Fruit fly (Drosophila melanogaster): Measurements from ENCODE around the gene CG11878.
A peak's percentile ranks its signal among the peaks of the same experiment; 100 is the strongest.

CG11878 gene

dm6 chr3R:25273537-25273936, at the start of gene CG11878:
TSS of gene CG11878 (plus strand) at chr3R:25273837.
- TF ChIP-seq CG17801 (GFP tag; optimal IDR thresholded peaks at IDR 0.05; ENCODE audit: partially characterized antibody), result no peak

- no peak for TF ChIP-seq CG17801 (GFP tag; optimal IDR thresholded peaks at IDR 0.05; ENCODE audit: partially characterized antibody)
Observed at dm6 chr3R:25225483-25225882, 48.2 kb upstream of the CG11878 start.

dm6 chr3R:25232271-25232989, 41.2 kb upstream of the CG11878 start, which contains the start of gene Cad96Cb:
TSS of gene Cad96Cb (minus strand) at chr3R:25232321.
- peak; percentile 6 for TF ChIP-seq CG17801 (GFP tag; optimal IDR thresholded peaks at IDR 0.05; ENCODE audit: partially characterized antibody)

dm6 chr3R:25235362-25235761, 38.3 kb upstream of the CG11878 start, which contains the start of gene Sil1:
TSS of gene Sil1 (minus strand) at chr3R:25235529.
- TF ChIP-seq CG17801 (GFP tag; optimal IDR thresholded peaks at IDR 0.05; ENCODE audit: partially characterized antibody), result peak; percentile 29

dm6 chr3R:25236121-25236520, 37.5 kb upstream of the CG11878 start:
- TF ChIP-seq CG17801 (GFP tag; optimal IDR thresholded peaks at IDR 0.05; ENCODE audit: partially characterized antibody), result no peak

- TF ChIP-seq CG17801 (GFP tag; optimal IDR thresholded peaks at IDR 0.05; ENCODE audit: partially characterized antibody), result no peak
Observed at dm6 chr3R:25237314-25237713, 36.3 kb upstream of the CG11878 start, which contains the start of gene Jhbp7. TSS of gene Jhbp7 (plus strand) at chr3R:25237614.

- TF ChIP-seq CG17801 (GFP tag; optimal IDR thresholded peaks at IDR 0.05; ENCODE audit: partially characterized antibody), result no peak
Observed at dm6 chr3R:25238771-25239700, 34.6 kb upstream of the CG11878 start.

- no peak for TF ChIP-seq CG17801 (GFP tag; optimal IDR thresholded peaks at IDR 0.05; ENCODE audit: partially characterized antibody)
Observed at dm6 chr3R:25239880-25240279, 33.8 kb upstream of the CG11878 start, which contains the start of gene to. TSS of gene to (plus strand) at chr3R:25240180.

- no peak for TF ChIP-seq CG17801 (GFP tag; optimal IDR thresholded peaks at IDR 0.05; ENCODE audit: partially characterized antibody)
Observed at dm6 chr3R:25241507-25242070, 32.0 kb upstream of the CG11878 start, which contains the start of gene CG11854. TSS of gene CG11854 (plus strand) at chr3R:25242020.

dm6 chr3R:25245052-25245813, 28.4 kb upstream of the CG11878 start, which contains the start of gene bam:
TSS of gene bam (minus strand) at chr3R:25245109.
- no peak for TF ChIP-seq CG17801 (GFP tag; optimal IDR thresholded peaks at IDR 0.05; ENCODE audit: partially characterized antibody)

dm6 chr3R:25247379-25247869, 26.2 kb upstream of the CG11878 start, which contains the start of the genes RpS27 and Nup37:
TSS of gene RpS27 (minus strand) at chr3R:25247514.
TSS of gene Nup37 (plus strand) at chr3R:25247658.
- TF ChIP-seq CG17801 (GFP tag; optimal IDR thresholded peaks at IDR 0.05; ENCODE audit: partially characterized antibody), result peak; percentile 89

- TF ChIP-seq CG17801 (GFP tag; optimal IDR thresholded peaks at IDR 0.05; ENCODE audit: partially characterized antibody), result peak; percentile 66
Observed at dm6 chr3R:25249145-25250141, 24.2 kb upstream of the CG11878 start, which contains the start of gene Nup358. TSS of gene Nup358 (plus strand) at chr3R:25249348.
